Fruit fly (Drosophila melanogaster): ENCODE data around the gene CG32641.
A peak's percentile ranks its signal among the peaks of the same experiment; 100 is the strongest.

The CG32641 gene

dm6 chrX:13159481-13159880, 24.8 kb upstream of the CG32641 start, which contains the start of the genes Bap60 and CG12096 (continued):
- TF ChIP-seq CG6654 (GFP tag; optimal IDR thresholded peaks at IDR 0.05) (no peak), CG14965 (GFP tag; optimal IDR thresholded peaks at IDR 0.05; ENCODE audit: borderline replicate concordance) (no peak), ab (GFP tag; optimal IDR thresholded peaks at IDR 0.05) (peak; percentile 21), Xbp1 (GFP tag; optimal IDR thresholded peaks at IDR 0.05) (peak; percentile 75), corto (GFP tag; optimal IDR thresholded peaks at IDR 0.05) (no peak), Nf-YA (GFP tag; IDR thresholded peaks at IDR 0.05) (no peak), slbo (GFP tag; IDR thresholded peaks at IDR 0.05) (peak; percentile 80), al (GFP tag; IDR thresholded peaks at IDR 0.05) (peak; percentile 76), pho (GFP tag; optimal IDR thresholded peaks at IDR 0.05) (peak; percentile 84), CG1024 (GFP tag; IDR thresholded peaks at IDR 0.05) (no peak), so (GFP tag; IDR thresholded peaks at IDR 0.05) (no peak), E2f1 (GFP tag; IDR thresholded peaks at IDR 0.05) (peak; percentile 37; the same call in 1 of the 2 replicates), jigr1 (GFP tag; IDR thresholded peaks at IDR 0.05) (no peak), emc (GFP tag; optimal IDR thresholded peaks at IDR 0.05) (peak; percentile 51), tin (GFP tag; optimal IDR thresholded peaks at IDR 0.05) (peak; percentile 64), fru (optimal IDR thresholded peaks at IDR 0.05) (no peak), zfh2 (GFP tag; optimal IDR thresholded peaks at IDR 0.05) (peak; percentile 88), br (optimal IDR thresholded peaks at IDR 0.05) (no peak), Neu2 (GFP tag; optimal IDR thresholded peaks at IDR 0.05; ENCODE audit: borderline replicate concordance) (peak; percentile 23), TFAM (GFP tag; optimal IDR thresholded peaks at IDR 0.05) (no peak), CG4854 (GFP tag; optimal IDR thresholded peaks at IDR 0.05) (peak; percentile 56), H2.0 (GFP tag; IDR thresholded peaks at IDR 0.05) (peak; percentile 30; the same call in 1 of the 2 replicates), CrebB (tag; optimal IDR thresholded peaks at IDR 0.05) (peak; percentile 41), CG1832 (GFP tag; optimal IDR thresholded peaks at IDR 0.05) (no peak), dan (GFP tag; IDR thresholded peaks at IDR 0.05) (no peak), eyg (GFP tag; optimal IDR thresholded peaks at IDR 0.05) (peak; percentile 66), Hr51 (GFP tag; optimal IDR thresholded peaks at IDR 0.05) (peak; percentile 75 to 76), hkb (optimal IDR thresholded peaks at IDR 0.05) (peak; percentile 31), hkb (GFP tag; IDR thresholded peaks at IDR 0.05) (no peak), HLH54F (GFP tag; optimal IDR thresholded peaks at IDR 0.05) (peak; percentile 84), CG15269 (tag; optimal IDR thresholded peaks at IDR 0.05) (peak; percentile 69), CG13123 (GFP tag; optimal IDR thresholded peaks at IDR 0.05) (peak; percentile 34), CG43689 (GFP tag; IDR thresholded peaks at IDR 0.05) (no peak), CG17328 (GFP tag; IDR thresholded peaks at IDR 0.05) (peak; percentile 35; the same call in 1 of the 2 replicates), CG9215 (GFP tag; IDR thresholded peaks at IDR 0.05) (peak; percentile 80), CG7928 (GFP tag; optimal IDR thresholded peaks at IDR 0.05) (peak; percentile 98), Adf1 (GFP tag; IDR thresholded peaks at IDR 0.05) (0 out of 2 replicates have a peak, but pooled peaks have one; percentile 15), tup (GFP tag; optimal IDR thresholded peaks at IDR 0.05) (peak; percentile 49), B-H2 (GFP tag; optimal IDR thresholded peaks at IDR 0.05) (peak; percentile 74), CG2712 (tag; optimal IDR thresholded peaks at IDR 0.05) (peak; percentile 82), E2f2 (GFP tag; IDR thresholded peaks at IDR 0.05) (peak; percentile 52), otp (GFP tag; IDR thresholded peaks at IDR 0.05) (no peak), CG12155 (GFP tag; optimal IDR thresholded peaks at IDR 0.05) (peak; percentile 73), Gug (GFP tag; IDR thresholded peaks at IDR 0.05) (peak; percentile 59; the same call in 2 of the 4 replicates), lola (GFP tag; optimal IDR thresholded peaks at IDR 0.05) (peak in 1 of 3 experiments; percentile 79), Asciz (GFP tag; optimal IDR thresholded peaks at IDR 0.05) (no peak), Trl (optimal IDR thresholded peaks at IDR 0.05) (no peak), Trl (GFP tag; optimal IDR thresholded peaks at IDR 0.05) (peak; percentile 46), CG8944 (GFP tag; optimal IDR thresholded peaks at IDR 0.05) (peak; percentile 73), CG11247 (GFP tag; IDR thresholded peaks at IDR 0.05) (peak; percentile 53; the same call in 1 of the 2 replicates), CG10274 (GFP tag; optimal IDR thresholded peaks at IDR 0.05) (no peak), Hey (tag; optimal IDR thresholded peaks at IDR 0.05) (no peak), dati (GFP tag; IDR thresholded peaks at IDR 0.05) (no peak)

Measured in whole organism, embryonic.